Worm (Caenorhabditis elegans) whole organism, L4 larva: ENCODE data around the gene F59F5.3.

Experiments used
- Y75B8A.6 ChIP-seq: fragments of 200-800 bp; sonication (Bioruptor generic); IDR thresholded peaks from 2 replicates; pipeline ENCODE4 v1.3.6; 2022; ENCODE audit warnings: missing genetic modification reagents, missing genetic modification characterization, missing compliant biosample characterization
- ceh-82 ChIP-seq: sonication (generic microtip); optimal IDR thresholded peaks from 2 replicates; lab custom pipeline; 2017; ENCODE audit warnings: missing biosample characterization, missing genetic modification characterization
- daf-8 ChIP-seq: fragments of 200-800 bp; sonication (Bioruptor generic); IDR thresholded peaks from 2 replicates; pipeline ENCODE4 v1.3.6; 2022; ENCODE audit warnings: missing genetic modification characterization, missing compliant biosample characterization
- dmd-9 ChIP-seq: fragments of 200-800 bp; sonication (Bioruptor generic); IDR thresholded peaks from 2 replicates; pipeline ENCODE4 v1.3.6; 2022; ENCODE audit warnings: missing genetic modification reagents, missing genetic modification characterization, missing compliant biosample characterization
- hlh-30 ChIP-seq: sonication (generic microtip); optimal IDR thresholded peaks from 2 replicates; lab custom pipeline; 2017; ENCODE audit warnings: antibody characterized with exemption, mild to moderate bottlenecking, missing genetic modification characterization, missing compliant biosample characterization; ENCODE audit not compliant: insufficient read depth
- jun-1 ChIP-seq: fragments of 150-350 bp; optimal IDR thresholded peaks from 2 replicates; lab custom pipeline; 2014; ENCODE audit warnings: missing biosample characterization, missing genetic modification reagents, missing genetic modification characterization
- lin-29 ChIP-seq: fragments of 200-800 bp; sonication (Bioruptor generic); IDR thresholded peaks from 2 replicates; pipeline ENCODE4 v1.3.6; 2022; ENCODE audit warnings: missing genetic modification reagents, missing genetic modification characterization, missing compliant biosample characterization
- mxl-3 ChIP-seq: fragments of 200-800 bp; sonication (Bioruptor generic); optimal IDR thresholded peaks from 2 replicates; lab custom pipeline; 2018; ENCODE audit warnings: mild to moderate bottlenecking, missing genetic modification characterization, missing compliant biosample characterization
- php-3 ChIP-seq: fragments of 200-800 bp; sonication (Bioruptor generic); IDR thresholded peaks from 2 replicates; pipeline ENCODE4 v1.3.6; 2022; ENCODE audit warnings: missing genetic modification reagents, missing genetic modification characterization, missing compliant biosample characterization
- spr-1 ChIP-seq: sonication (generic microtip); optimal IDR thresholded peaks from 2 replicates; lab custom pipeline; 2016; ENCODE audit warnings: mild to moderate bottlenecking, missing genetic modification characterization, missing compliant biosample characterization

The F59F5.3 gene

DNA sequence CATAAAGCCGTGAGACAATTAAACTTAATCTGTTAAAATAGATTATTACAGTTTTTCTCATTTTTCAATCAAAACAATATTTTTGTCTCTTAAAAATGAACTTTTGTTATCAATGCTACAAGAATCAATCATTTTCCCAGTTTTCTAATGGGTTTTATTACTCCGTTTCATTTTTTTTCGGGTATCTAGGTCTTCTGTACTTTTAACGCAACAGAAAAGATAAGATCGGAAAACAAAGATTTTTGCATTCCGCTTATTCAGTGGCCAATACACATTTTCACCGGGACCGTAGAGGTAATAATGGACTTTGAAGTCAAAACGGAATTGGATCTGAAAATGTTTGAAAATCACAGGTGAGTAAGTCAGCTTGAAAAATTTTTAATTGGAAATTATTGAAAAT is 53.5 kb downstream of the F59F5.3 start, which contains the start of gene C33D3.4:
Gene C33D3.4 (plus strand): TSS at position 301 of the 400 bp plus-strand sequence.
- TF ChIP-seq ceh-82 (tag; lab: Kevin White, UChicago): no peak
- no peak for TF ChIP-seq lin-29 (GFP tag; lab: Robert Waterston, UW)
- TF ChIP-seq mxl-3 (GFP tag; lab: Kevin White, UChicago): no peak
- TF ChIP-seq php-3 (GFP tag; lab: Robert Waterston, UW): no peak
- TF ChIP-seq dmd-9: no peak
- TF ChIP-seq jun-1: no peak
- TF ChIP-seq spr-1: no peak
- TF ChIP-seq hlh-30 (tag; lab: Kevin White, UChicago): no peak
- no peak for TF ChIP-seq daf-8 (GFP tag; lab: Robert Waterston, UW)
- no peak for TF ChIP-seq Y75B8A.6 (GFP tag; lab: Robert Waterston, UW)
